Fruit fly (Drosophila melanogaster) whole organism, embryonic: Measurements from ENCODE around the gene Cow.

Experiments
- Bdp1 ChIP-seq: fragments of 200-800 bp; sonication (Bioruptor generic); optimal IDR thresholded peaks from 3 replicates; lab custom pipeline; 2016; ENCODE audit warnings: missing biosample characterization, missing genetic modification characterization
- Bteb2 ChIP-seq: fragments of 200-800 bp; sonication (Bioruptor generic); optimal IDR thresholded peaks from 2 replicates; lab custom pipeline; 2016; ENCODE audit warnings: missing biosample characterization, missing genetic modification characterization
- CG11247 ChIP-seq: fragments of 200-800 bp; sonication (Bioruptor generic); IDR thresholded peaks from 2 replicates; pipeline ENCODE4 v1.3.6; 2022; ENCODE audit warnings: missing biosample characterization, missing genetic modification characterization
- CG11696 ChIP-seq: fragments of 200-800 bp; sonication (Bioruptor generic); IDR thresholded peaks from 2 replicates; pipeline ENCODE4 v1.3.6; 2022; ENCODE audit warnings: missing biosample characterization, missing genetic modification characterization
- CG15011 ChIP-seq: fragments of 200-800 bp; sonication (Bioruptor generic); optimal IDR thresholded peaks from 3 replicates; lab custom pipeline; 2018; ENCODE audit warnings: missing biosample characterization, mild to moderate bottlenecking, missing genetic modification characterization
- CG15073 ChIP-seq: fragments of 200-800 bp; sonication (Bioruptor generic); optimal IDR thresholded peaks from 2 replicates; lab custom pipeline; 2016; ENCODE audit warnings: missing biosample characterization, missing genetic modification characterization
- CG1647 ChIP-seq: fragments of 200-800 bp; sonication (Bioruptor generic); optimal IDR thresholded peaks from 3 replicates; lab custom pipeline; 2016; ENCODE audit warnings: missing biosample characterization, missing genetic modification characterization
- CG17385 ChIP-seq: fragments of 200-800 bp; sonication (Bioruptor generic); optimal IDR thresholded peaks from 3 replicates; lab custom pipeline; 2018; ENCODE audit warnings: missing biosample characterization, mild to moderate bottlenecking, missing genetic modification characterization
- CG17829 ChIP-seq: fragments of 200-800 bp; optimal IDR thresholded peaks from 2 replicates; lab custom pipeline; 2019; ENCODE audit warnings: missing biosample characterization, mild to moderate bottlenecking, missing genetic modification characterization, moderate library complexity
- CG2129 ChIP-seq: fragments of 200-800 bp; sonication (Bioruptor generic); IDR thresholded peaks from 2 replicates; pipeline ENCODE4 v1.3.6; 2022; ENCODE audit warnings: missing biosample characterization, missing genetic modification characterization; ENCODE audit not compliant: partially characterized antibody
- CG2202 ChIP-seq: fragments of 200-800 bp; sonication (Bioruptor generic); optimal IDR thresholded peaks from 2 replicates; lab custom pipeline; 2018; ENCODE audit warnings: missing biosample characterization, mild to moderate bottlenecking, missing genetic modification characterization
- CG2875 ChIP-seq: fragments of 200-800 bp; sonication (Bioruptor generic); optimal IDR thresholded peaks from 2 replicates; lab custom pipeline; 2017; ENCODE audit warnings: missing biosample characterization, mild to moderate bottlenecking, missing genetic modification characterization, missing genetic modification reagents
- CG31365 ChIP-seq: fragments of 200-800 bp; sonication (Bioruptor generic); optimal IDR thresholded peaks from 2 replicates; lab custom pipeline; 2018; ENCODE audit warnings: missing biosample characterization, mild to moderate bottlenecking, missing genetic modification characterization
- CG31441 ChIP-seq: fragments of 200-800 bp; sonication (Bioruptor generic); IDR thresholded peaks from 2 replicates; pipeline ENCODE4 v1.3.6; 2022; ENCODE audit warnings: missing biosample characterization, missing genetic modification characterization
- CG33557 ChIP-seq: fragments of 200-800 bp; sonication (Bioruptor generic); optimal IDR thresholded peaks from 2 replicates; lab custom pipeline; 2019; ENCODE audit warnings: missing biosample characterization, mild to moderate bottlenecking, missing genetic modification characterization, moderate library complexity
- CG34422 ChIP-seq: fragments of 200-800 bp; sonication (Bioruptor generic); IDR thresholded peaks from 3 replicates; pipeline ENCODE4 v1.3.6; 2022; ENCODE audit warnings: missing biosample characterization, missing genetic modification characterization
- CG4328 ChIP-seq: fragments of 200-800 bp; sonication (Bioruptor generic); optimal IDR thresholded peaks from 3 replicates; lab custom pipeline; 2017; ENCODE audit warnings: missing biosample characterization, missing genetic modification reagents, missing genetic modification characterization
- CG4820 ChIP-seq: fragments of 200-800 bp; sonication (Bioruptor generic); optimal IDR thresholded peaks from 3 replicates; lab custom pipeline; 2016; ENCODE audit warnings: missing biosample characterization, missing genetic modification characterization
- CG8281 ChIP-seq: fragments of 200-800 bp; sonication (Bioruptor generic); optimal IDR thresholded peaks from 2 replicates; lab custom pipeline; 2018; ENCODE audit warnings: missing biosample characterization, mild to moderate bottlenecking, missing genetic modification characterization, moderate library complexity
- CG8290 ChIP-seq, 3 experiments: fragments of 200-800 bp; sonication (Bioruptor generic); optimal IDR thresholded peaks; 2 replicates each; lab custom pipeline; 2016 to 2019; ENCODE audit warnings: missing biosample characterization in 3 of 3, missing genetic modification characterization in 3 of 3, mild to moderate bottlenecking in 2 of 3, moderate library complexity in 1 of 3
- CG8388 ChIP-seq: fragments of 200-800 bp; sonication (Bioruptor generic); optimal IDR thresholded peaks from 2 replicates; lab custom pipeline; 2019; ENCODE audit warnings: missing biosample characterization, mild to moderate bottlenecking, missing genetic modification characterization, moderate library complexity
- Dfd ChIP-seq, 2 experiments: fragments of >200 bp; optimal IDR thresholded peaks; 2 replicates each; lab custom pipeline; 2017; ENCODE audit warnings: missing biosample characterization in 2 of 2, missing genetic modification characterization in 2 of 2
- Dll ChIP-seq: fragments of 200-800 bp; sonication (Bioruptor generic); IDR thresholded peaks from 4 replicates; pipeline ENCODE4 v1.3.6; 2022; ENCODE audit warnings: missing biosample characterization, missing genetic modification characterization; ENCODE audit not compliant: partially characterized antibody
- Fer1 ChIP-seq: fragments of 200-800 bp; sonication (Bioruptor generic); optimal IDR thresholded peaks from 2 replicates; lab custom pipeline; 2017; ENCODE audit warnings: missing biosample characterization, mild to moderate bottlenecking, missing genetic modification characterization
- Hand ChIP-seq: fragments of 200-800 bp; sonication (Bioruptor generic); optimal IDR thresholded peaks from 2 replicates; lab custom pipeline; 2017; ENCODE audit warnings: mild to moderate bottlenecking, missing biosample characterization, missing genetic modification reagents, missing genetic modification characterization
- HmgZ ChIP-seq: fragments of 200-800 bp; sonication (Bioruptor generic); optimal IDR thresholded peaks from 2 replicates; lab custom pipeline; 2018; ENCODE audit warnings: missing biosample characterization, mild to moderate bottlenecking, missing genetic modification characterization
- Hmx ChIP-seq: fragments of 200-800 bp; sonication (Bioruptor generic); optimal IDR thresholded peaks from 2 replicates; lab custom pipeline; 2016; ENCODE audit warnings: missing biosample characterization, missing genetic modification characterization
- Jarid2 ChIP-seq: fragments of 200-800 bp; sonication (Bioruptor generic); optimal IDR thresholded peaks from 3 replicates; lab custom pipeline; 2017; ENCODE audit warnings: mild to moderate bottlenecking, missing biosample characterization, missing genetic modification reagents, missing genetic modification characterization
- Ssrp ChIP-seq: fragments of 200-800 bp; sonication (Bioruptor generic); optimal IDR thresholded peaks from 2 replicates; lab custom pipeline; 2018; ENCODE audit warnings: missing biosample characterization, mild to moderate bottlenecking, missing genetic modification characterization, moderate library complexity
- Stat92E ChIP-seq, 3 experiments: fragments of >200 bp in 2 of 3; fragments of 200-800 bp in 1 of 3; sonication (Bioruptor generic) in 1 of 3; optimal IDR thresholded peaks; 2 replicates each; lab custom pipeline; 2017 to 2019; ENCODE audit warnings: missing biosample characterization in 3 of 3, missing genetic modification characterization in 3 of 3, mild to moderate bottlenecking in 1 of 3, moderate library complexity in 1 of 3
- ab ChIP-seq: fragments of 200-800 bp; sonication (Bioruptor generic); optimal IDR thresholded peaks from 2 replicates; lab custom pipeline; 2016; ENCODE audit warnings: missing biosample characterization, missing genetic modification characterization
- amos ChIP-seq: fragments of 200-800 bp; sonication (Bioruptor generic); IDR thresholded peaks from 2 replicates; pipeline ENCODE4 v1.3.6; 2022; ENCODE audit warnings: missing biosample characterization, missing genetic modification characterization; ENCODE audit not compliant: partially characterized antibody
- ato ChIP-seq: fragments of 200-800 bp; sonication (Bioruptor generic); IDR thresholded peaks from 2 replicates; pipeline ENCODE4 v1.3.6; 2022; ENCODE audit warnings: missing biosample characterization, missing genetic modification characterization; ENCODE audit not compliant: partially characterized antibody
- ci ChIP-seq: fragments of 200-800 bp; sonication (Bioruptor generic); IDR thresholded peaks from 3 replicates; pipeline ENCODE4 v1.3.6; 2022; ENCODE audit warnings: missing biosample characterization, missing genetic modification characterization
- dmrt11E ChIP-seq: fragments of 200-800 bp; sonication (Bioruptor generic); optimal IDR thresholded peaks from 3 replicates; lab custom pipeline; 2018; ENCODE audit warnings: missing biosample characterization, mild to moderate bottlenecking, missing genetic modification characterization, moderate library complexity
- fd64A ChIP-seq: fragments of 200-800 bp; sonication (Bioruptor generic); optimal IDR thresholded peaks from 3 replicates; lab custom pipeline; 2018; ENCODE audit warnings: missing biosample characterization, mild to moderate bottlenecking, missing genetic modification characterization
- fu2 ChIP-seq: fragments of 200-800 bp; sonication (Bioruptor generic); optimal IDR thresholded peaks from 2 replicates; lab custom pipeline; 2016; ENCODE audit warnings: missing biosample characterization, missing genetic modification characterization
- gce ChIP-seq: fragments of 200-800 bp; sonication (Bioruptor generic); IDR thresholded peaks from 3 replicates; pipeline ENCODE4 v1.3.6; 2022; ENCODE audit warnings: missing biosample characterization, missing genetic modification characterization
- mld ChIP-seq: fragments of 200-800 bp; sonication (Bioruptor generic); IDR thresholded peaks from 3 replicates; pipeline ENCODE4 v1.3.6; 2022; ENCODE audit warnings: missing biosample characterization, missing genetic modification characterization; ENCODE audit not compliant: partially characterized antibody
- nau ChIP-seq: fragments of 200-800 bp; sonication (Bioruptor generic); optimal IDR thresholded peaks from 3 replicates; lab custom pipeline; 2017; ENCODE audit warnings: missing biosample characterization, mild to moderate bottlenecking, missing genetic modification characterization, missing genetic modification reagents
- nmo ChIP-seq: fragments of 200-800 bp; sonication (Bioruptor generic); optimal IDR thresholded peaks from 2 replicates; lab custom pipeline; 2018; ENCODE audit warnings: missing biosample characterization, mild to moderate bottlenecking, missing genetic modification characterization, moderate library complexity
- pb ChIP-seq: fragments of 200-800 bp; sonication (Bioruptor generic); optimal IDR thresholded peaks from 3 replicates; lab custom pipeline; 2016; ENCODE audit warnings: missing biosample characterization, missing genetic modification characterization
- pfk ChIP-seq: fragments of 200-800 bp; sonication (Bioruptor generic); optimal IDR thresholded peaks from 2 replicates; lab custom pipeline; 2018; ENCODE audit warnings: missing biosample characterization, mild to moderate bottlenecking, missing genetic modification characterization, moderate library complexity
- ranshi ChIP-seq: fragments of 200-800 bp; sonication (Bioruptor generic); IDR thresholded peaks from 2 replicates; pipeline ENCODE4 v1.3.6; 2022; ENCODE audit warnings: missing biosample characterization, missing genetic modification characterization
- run ChIP-seq: fragments of 200-800 bp; sonication (Bioruptor generic); optimal IDR thresholded peaks from 3 replicates; lab custom pipeline; 2018; ENCODE audit warnings: missing biosample characterization, mild to moderate bottlenecking, missing genetic modification characterization
- sens-2 ChIP-seq: fragments of 200-800 bp; sonication (Bioruptor generic); IDR thresholded peaks from 2 replicates; pipeline ENCODE4 v1.3.6; 2022; ENCODE audit warnings: missing biosample characterization, missing genetic modification characterization
- seq ChIP-seq: fragments of 200-800 bp; sonication (Bioruptor generic); IDR thresholded peaks from 2 replicates; pipeline ENCODE4 v1.3.6; 2022; ENCODE audit warnings: missing biosample characterization, missing genetic modification characterization
- sob ChIP-seq: fragments of 200-800 bp; sonication (Bioruptor generic); IDR thresholded peaks from 2 replicates; pipeline ENCODE4 v1.3.6; 2022; ENCODE audit warnings: missing biosample characterization, missing genetic modification characterization
- usp ChIP-seq: fragments of >200 bp; optimal IDR thresholded peaks from 2 replicates; lab custom pipeline; 2017; ENCODE audit warnings: missing biosample characterization, missing genetic modification characterization
- wdn ChIP-seq: fragments of 200-800 bp; sonication (Bioruptor generic); IDR thresholded peaks from 2 replicates; pipeline ENCODE4 v1.3.6; 2022; ENCODE audit warnings: missing biosample characterization, missing genetic modification characterization

Gene Cow

dm6 chr3R:23028506-23028905 lies 84.0 kb downstream of the Cow start (continued):
- TF ChIP-seq CG31441 (GFP tag; lab: Robert Waterston, UW) (0 out of 2 replicates have a peak, but pooled peaks have one; percentile 34), ato (GFP tag; lab: Robert Waterston, UW) (no peak), usp (GFP tag; lab: Kevin White, UChicago) (no peak), Dll (no peak), CG17385 (GFP tag; lab: Kevin White, UChicago) (peak; percentile 1), nau (no peak), CG8290 (GFP tag; optimal IDR thresholded peaks at IDR 0.05; lab: Kevin White, UChicago) (no peak), CG8290 (tag; optimal IDR thresholded peaks at IDR 0.05; lab: Kevin White, UChicago) (no peak), sob (GFP tag; lab: Robert Waterston, UW) (peak; percentile 76; the same call in 1 of the 2 replicates), CG33557 (GFP tag; lab: Kevin White, UChicago) (no peak), CG2202 (no peak), nmo (GFP tag; lab: Kevin White, UChicago) (peak; percentile 36), CG11247 (peak; percentile 67), HmgZ (tag; lab: Kevin White, UChicago) (peak; percentile 15), Hand (GFP tag; lab: Kevin White, UChicago) (no peak), pfk (GFP tag; lab: Kevin White, UChicago) (no peak), CG4328 (GFP tag; lab: Kevin White, UChicago) (no peak), Dfd (GFP tag; optimal IDR thresholded peaks at IDR 0.05; lab: Kevin White, UChicago) (no peak), CG8388 (GFP tag; lab: Kevin White, UChicago) (peak; percentile 2), fu2 (GFP tag; lab: Kevin White, UChicago) (peak; percentile 54), CG15073 (GFP tag; lab: Kevin White, UChicago) (no peak), CG17829 (no peak), CG1647 (GFP tag; lab: Kevin White, UChicago) (peak; percentile 18), Stat92E (GFP tag; optimal IDR thresholded peaks at IDR 0.05; lab: Kevin White, UChicago) (no peak), seq (GFP tag; lab: Robert Waterston, UW) (peak; percentile 16; the same call in 1 of the 2 replicates), Jarid2 (no peak), ci (GFP tag; lab: Robert Waterston, UW) (no peak), mld (GFP tag; lab: Robert Waterston, UW) (no peak), ab (GFP tag; lab: Kevin White, UChicago) (no peak), CG34422 (GFP tag; lab: Robert Waterston, UW) (peak; percentile 71), CG2875 (GFP tag; lab: Kevin White, UChicago) (no peak), wdn (peak; percentile 53; the same call in 1 of the 2 replicates), run (tag; lab: Kevin White, UChicago) (no peak), CG11696 (GFP tag; lab: Robert Waterston, UW) (0 out of 2 replicates have a peak, but pooled peaks have one; percentile 23), Bteb2 (GFP tag; lab: Kevin White, UChicago) (peak; percentile 43), Fer1 (GFP tag; lab: Kevin White, UChicago) (no peak), CG8281 (tag; lab: Kevin White, UChicago) (no peak), CG15011 (GFP tag; lab: Kevin White, UChicago) (no peak), CG31365 (tag; lab: Kevin White, UChicago) (no peak), ranshi (peak; percentile 53; the same call in 1 of the 2 replicates), fd64A (GFP tag; lab: Kevin White, UChicago) (no peak), pb (no peak), CG2129 (GFP tag; lab: Robert Waterston, UW) (no peak), sens-2 (GFP tag; lab: Robert Waterston, UW) (no peak), dmrt11E (tag; lab: Kevin White, UChicago) (peak; percentile 4), gce (GFP tag; lab: Robert Waterston, UW) (no peak), amos (GFP tag; lab: Robert Waterston, UW) (no peak), CG4820 (GFP tag; lab: Kevin White, UChicago) (peak; percentile 18), Hmx (GFP tag; lab: Kevin White, UChicago) (no peak), Ssrp (tag; lab: Kevin White, UChicago) (no peak), Bdp1 (GFP tag; lab: Kevin White, UChicago) (peak; percentile 24)
